Fruit fly (Drosophila melanogaster): ENCODE measurements around the gene CG15546.

DNA sequence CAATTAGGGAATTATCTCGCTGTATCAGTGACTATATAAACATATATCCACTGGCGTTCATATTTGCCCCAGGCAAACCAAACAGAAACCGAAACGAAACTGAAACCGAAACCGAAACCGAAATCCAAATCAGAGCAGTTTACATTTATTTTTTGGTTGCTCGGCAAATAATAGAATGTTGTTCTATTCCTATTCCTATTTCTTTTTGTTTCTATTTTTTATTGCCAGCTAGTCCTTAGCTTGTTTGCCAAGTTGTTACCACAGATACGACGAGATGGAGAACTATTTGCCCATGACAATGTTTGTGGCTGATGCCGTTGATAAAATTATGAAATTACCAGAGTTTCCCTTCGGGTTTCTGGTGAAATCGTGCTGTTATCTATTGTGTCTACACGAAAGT lies 42.9 kb upstream of the CG15546 start:
- TF ChIP-seq Hr96 (GFP tag; optimal IDR thresholded peaks at IDR 0.05): no peak
- TF ChIP-seq Mnt (GFP tag; optimal IDR thresholded peaks at IDR 0.05): no peak

All from whole organism, adult.